Worm (Caenorhabditis elegans): Measurements from ENCODE around the gene str-12.
"Not testable (repeated sequence)": the region's sequence is repeated elsewhere in the genome, so short reads cannot be mapped to it uniquely, and the experiment has no call there.

Gene str-12

DNA sequence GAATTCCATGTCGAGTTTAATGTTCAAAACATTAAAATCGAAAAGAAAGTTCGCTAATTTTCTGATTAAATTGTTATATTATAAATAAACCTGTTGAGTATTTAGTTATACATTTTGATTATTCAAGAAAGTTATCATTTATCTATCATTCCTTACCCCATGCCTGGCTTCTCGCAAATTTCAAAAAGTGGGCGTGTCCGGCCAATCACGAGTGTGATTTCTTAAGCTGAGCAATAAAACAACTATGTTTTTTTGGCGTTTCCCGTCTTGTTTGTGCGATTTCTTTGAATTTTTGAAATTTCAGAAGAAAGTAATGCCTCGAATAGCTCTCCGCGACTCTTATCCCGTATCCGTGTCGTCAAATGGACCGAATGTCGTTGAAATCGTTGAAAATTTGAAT, 38.1 kb upstream of the str-12 start, which contains the start of gene fbxa-94:
Gene fbxa-94, plus strand, starts transcription at position 301 of the 400 bp plus-strand sequence.
- TF ChIP-seq ref-1 (GFP tag; conservative IDR thresholded peaks at IDR 0.05) (no peak), T22C8.4 (GFP tag; IDR thresholded peaks at IDR 0.05) (no peak)

DNA sequence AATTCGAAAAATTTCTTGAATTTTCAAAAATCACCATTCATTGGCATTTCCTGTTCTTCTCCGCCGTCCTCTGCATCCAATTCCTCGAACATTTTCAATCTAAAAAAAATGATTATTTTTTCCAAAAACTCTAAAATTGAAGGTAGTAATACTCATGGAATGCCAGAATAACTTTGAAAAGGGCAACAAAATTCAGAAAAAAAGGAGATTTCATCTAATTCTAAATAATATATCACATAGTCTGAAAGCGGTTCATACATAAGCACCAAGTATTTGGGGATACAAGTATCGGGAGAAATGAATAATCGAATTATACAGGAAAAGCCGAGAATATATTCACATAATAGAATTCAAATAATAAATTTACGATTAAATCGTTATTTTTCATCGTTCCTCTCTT, 35.4 kb upstream of the str-12 start, which contains the start of gene mdt-28:
Gene mdt-28, minus strand, starts transcription at position 101 of the 400 bp plus-strand sequence.
- TF ChIP-seq flt-1 (GFP tag; IDR thresholded peaks at IDR 0.05) (no peak), klf-2 (GFP tag; conservative IDR thresholded peaks at IDR 0.05) (no peak), cog-1 (tag; optimal IDR thresholded peaks at IDR 0.05) (no peak), ref-1 (GFP tag; conservative IDR thresholded peaks at IDR 0.05) (no peak), ztf-29 (GFP tag; IDR thresholded peaks at IDR 0.05) (no peak), ztf-23 (GFP tag; IDR thresholded peaks at IDR 0.05) (no peak), med-1 (GFP tag; optimal IDR thresholded peaks at IDR 0.05; ENCODE audit: insufficient read depth) (no peak), T22C8.4 (GFP tag; IDR thresholded peaks at IDR 0.05) (no peak), tab-1 (GFP tag; IDR thresholded peaks at IDR 0.05) (no peak)

DNA sequence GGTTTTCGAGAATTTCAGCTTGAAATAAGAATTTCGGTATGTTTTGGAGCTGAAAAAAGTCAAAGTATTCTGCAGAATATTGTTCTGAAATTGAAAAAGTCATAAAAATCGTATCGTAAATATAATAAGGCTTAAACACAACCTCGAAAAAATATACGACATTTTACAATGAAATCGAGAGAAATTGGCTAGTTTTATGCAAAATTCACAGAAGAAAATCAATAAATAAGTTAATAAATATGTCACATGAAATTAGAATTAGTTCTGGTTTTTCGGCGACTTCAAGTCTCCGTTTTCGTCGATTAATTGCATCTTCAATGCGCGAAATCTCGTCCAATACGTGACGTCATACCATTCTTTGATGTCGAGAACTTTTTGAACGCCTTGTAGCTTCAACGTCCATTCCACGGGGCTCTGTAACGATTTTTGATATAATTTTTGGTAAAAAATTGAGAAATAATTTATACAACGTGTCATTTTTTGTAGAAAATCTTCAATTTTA, 33.2 kb upstream of the str-12 start, which contains the start of gene atx-3:
Gene atx-3, minus strand, starts transcription at position 51 of the 502 bp plus-strand sequence.
- TF ChIP-seq ztf-23 (GFP tag; IDR thresholded peaks at IDR 0.05) (no peak), cog-1 (tag; optimal IDR thresholded peaks at IDR 0.05) (no peak), med-1 (GFP tag; optimal IDR thresholded peaks at IDR 0.05; ENCODE audit: insufficient read depth) (no peak), klf-2 (GFP tag; conservative IDR thresholded peaks at IDR 0.05) (no peak), tab-1 (GFP tag; IDR thresholded peaks at IDR 0.05) (no peak), ztf-29 (GFP tag; IDR thresholded peaks at IDR 0.05) (no peak), flt-1 (GFP tag; IDR thresholded peaks at IDR 0.05) (no peak), ref-1 (GFP tag; conservative IDR thresholded peaks at IDR 0.05) (no peak), T22C8.4 (GFP tag; IDR thresholded peaks at IDR 0.05) (no peak)

DNA sequence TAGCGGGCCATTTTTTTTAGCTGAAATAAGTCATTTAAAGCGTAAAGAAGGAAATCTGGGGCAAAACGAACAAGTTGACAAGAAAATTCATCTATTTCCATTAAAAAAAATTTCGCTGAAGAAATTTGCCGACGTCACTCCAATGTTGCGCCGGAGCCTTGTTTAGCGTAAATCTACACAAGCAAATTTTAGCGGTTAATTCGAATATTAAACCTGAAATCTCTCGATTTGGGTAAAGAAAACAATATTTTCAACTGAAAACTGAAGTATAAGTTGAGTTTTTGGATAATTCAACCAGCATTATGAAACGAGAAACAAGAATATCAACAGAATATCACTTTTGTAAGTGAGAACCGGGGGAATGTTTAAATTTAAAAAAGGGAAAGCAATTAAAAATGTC, 32.3 kb upstream of the str-12 start, which contains the start of gene F28F8.9:
Gene F28F8.9, minus strand, starts transcription at position 288 of the 400 bp plus-strand sequence.
- no peak for TF ChIP-seq ztf-29 (GFP tag; IDR thresholded peaks at IDR 0.05)
- TF ChIP-seq tab-1 (GFP tag; IDR thresholded peaks at IDR 0.05) = no peak
- TF ChIP-seq cog-1 (tag; optimal IDR thresholded peaks at IDR 0.05) = no peak
- TF ChIP-seq med-1 (GFP tag; optimal IDR thresholded peaks at IDR 0.05; ENCODE audit: insufficient read depth) = no peak
- no peak for TF ChIP-seq ref-1 (GFP tag; conservative IDR thresholded peaks at IDR 0.05)
- no peak for TF ChIP-seq T22C8.4 (GFP tag; IDR thresholded peaks at IDR 0.05)
- no peak for TF ChIP-seq flt-1 (GFP tag; IDR thresholded peaks at IDR 0.05)
- TF ChIP-seq klf-2 (GFP tag; conservative IDR thresholded peaks at IDR 0.05) = no peak
- no peak for TF ChIP-seq ztf-23 (GFP tag; IDR thresholded peaks at IDR 0.05)

DNA sequence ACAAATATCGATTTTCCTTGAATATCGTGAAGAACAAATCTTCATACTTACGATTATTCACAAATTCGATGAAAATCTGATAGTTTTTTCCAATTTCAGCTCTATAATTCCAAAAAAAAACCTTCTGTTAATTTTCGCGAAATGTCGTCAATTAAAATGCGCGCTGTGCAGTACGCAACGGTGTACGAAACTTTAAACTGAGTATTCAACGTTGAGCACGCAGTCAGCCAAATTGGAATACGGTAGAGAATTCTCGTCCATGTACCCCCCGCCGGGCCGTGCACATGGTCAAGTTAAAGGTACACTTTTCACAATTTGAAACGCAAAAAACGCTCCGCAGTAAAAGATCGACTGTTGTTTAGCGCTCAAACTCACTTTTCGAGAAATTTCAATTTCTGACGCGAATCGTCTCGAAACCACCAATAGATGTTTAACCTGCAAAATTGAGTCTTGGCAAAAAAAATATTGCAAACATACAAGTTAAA, 20.5 kb upstream of the str-12 start, which contains the start of gene F28F8.7:
Gene F28F8.7, minus strand, starts transcription at position 435 of the 485 bp plus-strand sequence.
- not testable (repeated sequence) for TF ChIP-seq ztf-23, tab-1, ztf-29 (GFP tag; IDR thresholded peaks at IDR 0.05)

DNA sequence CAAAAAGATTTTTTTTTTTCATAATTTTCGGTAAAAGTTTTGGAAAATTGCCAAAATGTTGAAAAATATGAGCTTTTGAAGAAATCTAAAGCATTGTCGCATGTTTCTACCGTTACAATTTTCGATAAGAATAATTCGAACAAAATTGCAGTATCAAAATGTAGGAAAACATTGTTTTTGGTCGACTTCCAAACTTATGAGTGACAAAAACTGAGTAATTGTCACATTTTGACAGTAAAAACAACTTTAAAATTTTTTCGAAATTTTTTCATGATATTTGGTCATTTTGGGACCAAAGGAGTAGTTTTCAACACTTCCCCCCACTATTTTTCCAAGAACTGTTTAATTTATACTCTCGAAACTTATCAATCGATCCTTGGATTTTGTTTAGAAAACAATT, 16.1 kb upstream of the str-12 start, which contains the start of gene fbxa-139:
Gene fbxa-139, minus strand, starts transcription at position 101 of the 400 bp plus-strand sequence.
- no peak for TF ChIP-seq klf-2 (GFP tag; conservative IDR thresholded peaks at IDR 0.05)
- no peak for TF ChIP-seq cog-1 (tag; optimal IDR thresholded peaks at IDR 0.05)
- no peak for TF ChIP-seq T22C8.4 (GFP tag; IDR thresholded peaks at IDR 0.05)
- no peak for TF ChIP-seq ref-1 (GFP tag; conservative IDR thresholded peaks at IDR 0.05)
- no peak for TF ChIP-seq med-1 (GFP tag; optimal IDR thresholded peaks at IDR 0.05; ENCODE audit: insufficient read depth)

DNA sequence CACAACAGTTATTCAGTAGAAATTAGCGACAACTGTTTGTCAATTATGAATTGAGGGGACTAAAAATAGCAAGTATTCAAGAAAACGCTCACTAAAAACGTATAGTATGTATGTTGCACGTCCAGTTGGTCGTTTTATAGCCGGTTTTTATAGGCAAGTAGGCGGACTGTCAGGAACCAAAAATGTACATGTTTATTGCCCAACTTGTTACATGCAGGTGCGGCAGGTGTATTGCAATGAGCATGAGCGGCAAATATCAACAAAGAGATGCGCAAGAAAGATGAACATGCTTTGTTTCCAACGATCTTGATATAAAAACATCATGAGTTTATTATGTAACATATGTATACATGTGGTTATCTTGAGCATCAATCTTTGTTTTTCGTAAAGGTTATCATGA, 10.9 kb upstream of the str-12 start, which contains the start of gene B0391.14:
Gene B0391.14, minus strand, starts transcription at position 101 of the 400 bp plus-strand sequence.
- not testable (repeated sequence) for TF ChIP-seq T22C8.4 (GFP tag; IDR thresholded peaks at IDR 0.05); cog-1 (tag; optimal IDR thresholded peaks at IDR 0.05); flt-1 (GFP tag; IDR thresholded peaks at IDR 0.05)

DNA sequence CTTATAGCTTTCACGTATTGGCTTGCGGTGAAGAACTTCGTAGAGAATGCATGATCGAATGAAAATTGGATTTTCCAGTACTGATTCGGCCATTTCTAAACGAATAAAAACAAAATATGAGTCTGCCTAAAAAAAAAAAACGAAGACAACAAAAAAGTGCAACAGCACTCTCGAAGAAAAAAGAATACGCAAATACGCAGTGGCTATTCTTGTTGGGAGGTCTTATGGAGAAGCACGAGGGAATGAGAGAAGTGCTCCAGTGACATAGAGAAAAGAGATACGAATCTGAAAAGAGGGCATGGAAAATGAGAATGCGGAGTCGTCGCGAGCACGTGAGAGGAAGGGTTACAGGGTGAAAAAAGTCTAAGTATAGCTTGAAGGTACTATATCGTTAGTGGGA, 8.4 kb upstream of the str-12 start, which contains the start of gene fbxa-152:
Gene fbxa-152, minus strand, starts transcription at position 101 of the 400 bp plus-strand sequence.
- no peak for TF ChIP-seq ztf-29 (GFP tag; IDR thresholded peaks at IDR 0.05)

DNA sequence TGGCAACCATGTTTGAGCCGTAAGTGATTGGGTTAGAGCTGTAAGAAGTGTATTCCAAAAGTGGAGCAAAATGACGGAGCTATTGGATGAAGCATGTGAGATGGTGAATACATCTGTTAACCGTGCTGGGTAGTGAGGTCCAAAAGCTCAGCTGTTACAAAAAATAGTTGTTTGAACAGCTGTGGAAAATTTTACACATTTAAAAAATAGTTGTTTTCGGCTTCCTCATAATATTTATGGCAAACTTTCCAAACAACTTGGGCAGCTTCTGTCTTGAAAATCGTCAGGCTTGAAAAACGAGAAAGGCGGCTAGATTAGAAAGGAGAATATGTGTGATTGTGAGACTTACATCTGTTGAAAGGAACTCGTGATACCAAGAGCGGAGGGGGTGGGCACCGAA, 5.6 kb upstream of the str-12 start, which contains the start of gene fbxa-154:
Gene fbxa-154, minus strand, starts transcription at position 101 of the 400 bp plus-strand sequence.
- TF ChIP-seq ztf-29 (GFP tag; IDR thresholded peaks at IDR 0.05) = no peak
- TF ChIP-seq klf-2 (GFP tag; conservative IDR thresholded peaks at IDR 0.05) = no peak
- no peak for TF ChIP-seq med-1 (GFP tag; optimal IDR thresholded peaks at IDR 0.05; ENCODE audit: insufficient read depth)
- no peak for TF ChIP-seq ref-1 (GFP tag; conservative IDR thresholded peaks at IDR 0.05)
- no peak for TF ChIP-seq flt-1 (GFP tag; IDR thresholded peaks at IDR 0.05)
- TF ChIP-seq ztf-23 (GFP tag; IDR thresholded peaks at IDR 0.05) = no peak
- TF ChIP-seq cog-1 (tag; optimal IDR thresholded peaks at IDR 0.05) = no peak
- no peak for TF ChIP-seq tab-1 (GFP tag; IDR thresholded peaks at IDR 0.05)
- TF ChIP-seq T22C8.4 (GFP tag; IDR thresholded peaks at IDR 0.05) = no peak

DNA sequence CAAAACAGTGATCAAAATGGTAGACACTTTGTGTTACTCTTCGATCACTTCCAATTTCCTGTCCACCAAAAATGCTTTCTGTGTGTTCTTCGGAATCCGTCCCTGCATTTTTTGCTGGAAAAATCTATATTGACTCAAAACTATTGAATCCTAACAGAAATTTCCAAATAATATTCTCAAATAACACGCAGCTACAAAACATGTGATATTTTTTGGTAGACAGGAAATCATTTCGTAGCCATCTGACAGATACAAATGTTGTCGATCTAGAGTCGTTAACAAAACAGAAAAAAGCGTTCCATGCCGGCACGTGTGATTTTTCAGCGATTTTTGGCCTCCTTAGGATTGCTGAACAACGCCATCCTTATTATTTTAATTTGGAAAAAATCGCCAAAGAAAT, 2.2 kb downstream of the str-12 start, which contains the start of gene str-263:
Gene str-263, plus strand, starts transcription at position 301 of the 400 bp plus-strand sequence.
- no peak for TF ChIP-seq klf-2 (GFP tag; conservative IDR thresholded peaks at IDR 0.05)
- TF ChIP-seq tab-1 (GFP tag; IDR thresholded peaks at IDR 0.05) = no peak
- TF ChIP-seq ref-1 (GFP tag; conservative IDR thresholded peaks at IDR 0.05) = no peak
- TF ChIP-seq med-1 (GFP tag; optimal IDR thresholded peaks at IDR 0.05; ENCODE audit: insufficient read depth) = no peak
- TF ChIP-seq flt-1 (GFP tag; IDR thresholded peaks at IDR 0.05) = no peak
- no peak for TF ChIP-seq ztf-29 (GFP tag; IDR thresholded peaks at IDR 0.05)
- TF ChIP-seq ztf-23 (GFP tag; IDR thresholded peaks at IDR 0.05) = no peak
- no peak for TF ChIP-seq cog-1 (tag; optimal IDR thresholded peaks at IDR 0.05)

Measured in whole organism, midembryonic.